Fruit fly (Drosophila melanogaster) whole organism, wandering third instar larva: ENCODE measurements around the gene kat80.

ENCODE experiments used
- Abd-B ChIP-seq: fragments of >200 bp; optimal IDR thresholded peaks from 2 replicates; lab custom pipeline; 2017; ENCODE audit warnings: missing biosample characterization, missing genetic modification characterization
- Hnf4 ChIP-seq: fragments of 200-800 bp; sonication (Bioruptor generic); optimal IDR thresholded peaks from 2 replicates; lab custom pipeline; 2016; ENCODE audit warnings: missing biosample characterization, mild to moderate bottlenecking, missing genetic modification characterization
- Hr83 ChIP-seq: fragments of 200-300 bp; sonication (Bioruptor generic); optimal IDR thresholded peaks from 2 replicates; lab custom pipeline; 2016; ENCODE audit warnings: missing biosample characterization, mild to moderate bottlenecking, missing genetic modification characterization, moderate library complexity; ENCODE audit not compliant: poor library complexity, severe bottlenecking
- Jra ChIP-seq: sonication (Bioruptor generic); optimal IDR thresholded peaks from 2 replicates; lab custom pipeline; 2016; ENCODE audit warnings: missing biosample characterization, missing genetic modification characterization
- psq ChIP-seq: fragments of 200-800 bp; sonication (Bioruptor generic); optimal IDR thresholded peaks from 3 replicates; lab custom pipeline; 2017; ENCODE audit warnings: missing biosample characterization, mild to moderate bottlenecking, missing genetic modification characterization, moderate library complexity

DNA sequence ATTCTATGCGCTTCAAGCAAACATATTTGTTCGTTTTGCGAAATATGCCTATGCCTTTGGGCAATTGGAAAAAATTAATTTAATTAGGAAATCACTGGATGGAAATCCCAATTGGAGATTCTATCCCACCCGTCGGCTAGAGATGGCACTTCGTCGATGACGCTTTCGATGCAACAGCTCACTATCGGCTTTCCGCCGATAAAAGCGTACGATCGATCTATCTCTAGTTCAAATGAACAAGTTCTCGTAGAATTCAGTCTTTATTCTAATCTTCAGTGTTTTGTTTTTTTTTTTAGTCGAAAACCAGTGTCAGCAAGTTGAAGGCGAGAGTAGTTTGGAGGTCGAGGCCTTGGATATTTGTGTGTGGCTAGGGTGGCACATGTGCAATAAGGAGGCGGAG is 47.1 kb upstream of the kat80 start, which contains the start of the genes CG9917 and CG32579:
- TF ChIP-seq Hr83 (GFP tag; lab: Kevin White, UChicago) (no peak), psq (GFP tag; lab: Kevin White, UChicago) (no peak), Abd-B (GFP tag; lab: Kevin White, UChicago) (no peak), Jra (GFP tag; lab: Kevin White, UChicago) (no peak), Hnf4 (GFP tag; lab: Kevin White, UChicago) (no peak)
